Worm (Caenorhabditis elegans): Measurements from ENCODE around the gene C05D12.3.

- TF ChIP-seq him-1 (tag; optimal IDR thresholded peaks at IDR 0.05) (no peak), dao-5 (tag; optimal IDR thresholded peaks at IDR 0.05) (no peak), W03F9.2 (tag; optimal IDR thresholded peaks at IDR 0.05) (peak; percentile 47)
Observed at ce11 chrII:11464427-11464944, 39.4 kb downstream of the C05D12.3 start, which contains the start of the genes aars-1 and rga-1.
